Fruit fly (Drosophila melanogaster) whole organism, embryonic: Measurements from ENCODE around the gene CG5355.

Experiments
- Aef1 ChIP-seq: fragments of 200-800 bp; sonication (Bioruptor generic); IDR thresholded peaks from 3 replicates; pipeline ENCODE4 v1.3.6; 2022; ENCODE audit warnings: missing biosample characterization, missing genetic modification characterization
- Awh ChIP-seq: fragments of 200-800 bp; sonication (Bioruptor generic); IDR thresholded peaks from 2 replicates; pipeline ENCODE4, ENCODE4 v1.3.6; 2022; ENCODE audit warnings: missing biosample characterization, missing genetic modification characterization
- CG10321 ChIP-seq: fragments of 200-800 bp; sonication (Bioruptor generic); IDR thresholded peaks from 2 replicates; pipeline ENCODE4 v1.3.6; 2022; ENCODE audit warnings: missing biosample characterization, missing genetic modification characterization
- CG14014 ChIP-seq: fragments of 200-800 bp; sonication (Bioruptor generic); IDR thresholded peaks from 2 replicates; pipeline ENCODE4 v1.3.6; 2022; ENCODE audit warnings: missing biosample characterization, missing genetic modification characterization
- CG14441 ChIP-seq: fragments of 200-800 bp; sonication (Bioruptor generic); IDR thresholded peaks from 2 replicates; pipeline ENCODE4 v1.3.6; 2022; ENCODE audit warnings: missing biosample characterization, missing genetic modification characterization
- CG15073 ChIP-seq: fragments of 200-800 bp; sonication (Bioruptor generic); optimal IDR thresholded peaks from 2 replicates; lab custom pipeline; 2016; ENCODE audit warnings: missing biosample characterization, missing genetic modification characterization
- CG15696 ChIP-seq: fragments of 200-800 bp; sonication (Bioruptor generic); optimal IDR thresholded peaks from 2 replicates; lab custom pipeline; 2019; ENCODE audit warnings: missing biosample characterization, mild to moderate bottlenecking, missing genetic modification characterization, moderate library complexity
- CG1647 ChIP-seq: fragments of 200-800 bp; sonication (Bioruptor generic); optimal IDR thresholded peaks from 3 replicates; lab custom pipeline; 2016; ENCODE audit warnings: missing biosample characterization, missing genetic modification characterization
- CG17186 ChIP-seq: fragments of 200-800 bp; sonication (Bioruptor generic); optimal IDR thresholded peaks from 3 replicates; lab custom pipeline; 2017; ENCODE audit warnings: missing biosample characterization, missing genetic modification reagents, missing genetic modification characterization
- CG18262 ChIP-seq: fragments of 200-800 bp; optimal IDR thresholded peaks from 3 replicates; lab custom pipeline; 2019; ENCODE audit warnings: missing biosample characterization, mild to moderate bottlenecking, missing genetic modification characterization, moderate library complexity
- CG2129 ChIP-seq: fragments of 200-800 bp; sonication (Bioruptor generic); IDR thresholded peaks from 2 replicates; pipeline ENCODE4 v1.3.6; 2022; ENCODE audit warnings: missing biosample characterization, missing genetic modification characterization; ENCODE audit not compliant: partially characterized antibody
- CG2199 ChIP-seq: fragments of 200-800 bp; sonication (Bioruptor generic); IDR thresholded peaks from 3 replicates; pipeline ENCODE4 v1.3.6; 2022; ENCODE audit warnings: missing biosample characterization, missing genetic modification characterization
- CG31365 ChIP-seq: fragments of 200-800 bp; sonication (Bioruptor generic); optimal IDR thresholded peaks from 2 replicates; lab custom pipeline; 2018; ENCODE audit warnings: missing biosample characterization, mild to moderate bottlenecking, missing genetic modification characterization
- CG31441 ChIP-seq: fragments of 200-800 bp; sonication (Bioruptor generic); IDR thresholded peaks from 2 replicates; pipeline ENCODE4 v1.3.6; 2022; ENCODE audit warnings: missing biosample characterization, missing genetic modification characterization
- CG42726 ChIP-seq: fragments of 200-800 bp; sonication (Bioruptor generic); IDR thresholded peaks from 2 replicates; pipeline ENCODE4 v1.3.6; 2022; ENCODE audit warnings: missing biosample characterization, missing genetic modification characterization; ENCODE audit not compliant: partially characterized antibody
- CG4820 ChIP-seq: fragments of 200-800 bp; sonication (Bioruptor generic); optimal IDR thresholded peaks from 3 replicates; lab custom pipeline; 2016; ENCODE audit warnings: missing biosample characterization, missing genetic modification characterization
- CG7271 ChIP-seq: fragments of 200-800 bp; sonication (Bioruptor generic); optimal IDR thresholded peaks from 2 replicates; lab custom pipeline; 2018; ENCODE audit warnings: missing biosample characterization, mild to moderate bottlenecking, missing genetic modification characterization, moderate library complexity
- D ChIP-seq, 2 experiments: fragments of 200-800 bp in 1 of 2; fragments of >200 bp in 1 of 2; sonication (Bioruptor generic) in 1 of 2; optimal IDR thresholded peaks; 2 replicates in 1 of 2; 3 replicates in 1 of 2; lab custom pipeline; 2017; ENCODE audit warnings: mild to moderate bottlenecking in 1 of 2, missing biosample characterization in 1 of 2, missing genetic modification characterization in 1 of 2, missing genetic modification reagents in 1 of 2
- Dfd ChIP-seq, 2 experiments: fragments of >200 bp; optimal IDR thresholded peaks; 2 replicates each; lab custom pipeline; 2017; ENCODE audit warnings: missing biosample characterization in 2 of 2, missing genetic modification characterization in 2 of 2
- Dp ChIP-seq: fragments of 200-800 bp; sonication (Bioruptor generic); optimal IDR thresholded peaks from 2 replicates; lab custom pipeline; 2018; ENCODE audit warnings: missing biosample characterization, mild to moderate bottlenecking, missing genetic modification characterization, moderate library complexity
- Drgx ChIP-seq: fragments of 200-800 bp; sonication (Bioruptor generic); IDR thresholded peaks from 2 replicates; pipeline ENCODE4 v1.3.6; 2022; ENCODE audit warnings: missing biosample characterization, missing genetic modification characterization
- Elba2 ChIP-seq: fragments of 200-800 bp; sonication (Bioruptor generic); optimal IDR thresholded peaks from 3 replicates; lab custom pipeline; 2016; ENCODE audit warnings: missing biosample characterization, missing genetic modification characterization
- Lpt ChIP-seq: fragments of >200 bp; optimal IDR thresholded peaks from 2 replicates; lab custom pipeline; 2018; ENCODE audit warnings: missing biosample characterization, missing genetic modification characterization
- Mad ChIP-seq: fragments of 200-800 bp; sonication (Bioruptor generic); optimal IDR thresholded peaks from 2 replicates; lab custom pipeline; 2016; ENCODE audit warnings: missing biosample characterization, missing genetic modification characterization
- Mrtf ChIP-seq: fragments of 200-800 bp; sonication (Bioruptor generic); IDR thresholded peaks from 3 replicates; pipeline ENCODE4 v1.3.6; 2022; ENCODE audit warnings: missing biosample characterization, missing genetic modification characterization
- Opbp ChIP-seq: fragments of 200-800 bp; sonication (Bioruptor generic); IDR thresholded peaks from 3 replicates; pipeline ENCODE4 v1.3.6; 2022; ENCODE audit warnings: missing biosample characterization, missing genetic modification characterization; ENCODE audit not compliant: partially characterized antibody
- Sox100B ChIP-seq: fragments of 200-800 bp; sonication (Bioruptor generic); optimal IDR thresholded peaks from 3 replicates; lab custom pipeline; 2018; ENCODE audit warnings: missing biosample characterization, mild to moderate bottlenecking, missing genetic modification characterization
- Usf ChIP-seq: fragments of 200-800 bp; sonication (Bioruptor generic); optimal IDR thresholded peaks from 2 replicates; lab custom pipeline; 2017; ENCODE audit warnings: missing genotype, missing biosample characterization, missing genetic modification characterization
- YL-1 ChIP-seq: fragments of 200-800 bp; sonication (Bioruptor generic); optimal IDR thresholded peaks from 3 replicates; lab custom pipeline; 2017; ENCODE audit warnings: missing biosample characterization, mild to moderate bottlenecking, missing genetic modification characterization
- ab ChIP-seq: fragments of 200-800 bp; sonication (Bioruptor generic); optimal IDR thresholded peaks from 2 replicates; lab custom pipeline; 2016; ENCODE audit warnings: missing biosample characterization, missing genetic modification characterization
- ap ChIP-seq: fragments of 200-800 bp; sonication (Bioruptor generic); IDR thresholded peaks from 2 replicates; pipeline ENCODE4 v1.3.6; 2022; ENCODE audit warnings: missing biosample characterization, missing genetic modification characterization
- ato ChIP-seq: fragments of 200-800 bp; sonication (Bioruptor generic); IDR thresholded peaks from 2 replicates; pipeline ENCODE4 v1.3.6; 2022; ENCODE audit warnings: missing biosample characterization, missing genetic modification characterization; ENCODE audit not compliant: partially characterized antibody
- bbx ChIP-seq: fragments of 200-800 bp; sonication (Bioruptor generic); IDR thresholded peaks from 2 replicates; pipeline ENCODE4 v1.3.6; 2022; ENCODE audit warnings: missing biosample characterization, missing genetic modification characterization; ENCODE audit not compliant: partially characterized antibody
- crc ChIP-seq: fragments of 200-800 bp; sonication (Bioruptor generic); optimal IDR thresholded peaks from 2 replicates; lab custom pipeline; 2016; ENCODE audit warnings: missing biosample characterization, missing genetic modification characterization
- grn ChIP-seq: fragments of 200-800 bp; sonication (Bioruptor generic); optimal IDR thresholded peaks from 3 replicates; lab custom pipeline; 2017; ENCODE audit warnings: missing biosample characterization, missing genetic modification characterization
- hth ChIP-seq: fragments of >200 bp; optimal IDR thresholded peaks from 2 replicates; lab custom pipeline; 2017; ENCODE audit warnings: inconsistent platforms
- insv ChIP-seq, 2 experiments: fragments of 200-800 bp; sonication (Bioruptor generic); optimal IDR thresholded peaks; 3 replicates each; lab custom pipeline; 2016 to 2018; ENCODE audit warnings: missing biosample characterization in 2 of 2, missing genetic modification characterization in 2 of 2
- jigr1 ChIP-seq: fragments of 200-800 bp; sonication (Bioruptor generic); IDR thresholded peaks from 3 replicates; pipeline ENCODE4 v1.3.6; 2022; ENCODE audit warnings: missing biosample characterization, missing genetic modification characterization
- knrl ChIP-seq: fragments of 200-800 bp; sonication (Bioruptor generic); IDR thresholded peaks from 3 replicates; pipeline ENCODE4 v1.3.6; 2022; ENCODE audit warnings: missing biosample characterization, missing genetic modification characterization; ENCODE audit not compliant: partially characterized antibody
- nom ChIP-seq: fragments of 200-800 bp; sonication (Bioruptor generic); optimal IDR thresholded peaks from 2 replicates; lab custom pipeline; 2017; ENCODE audit warnings: missing biosample characterization, missing genetic modification characterization, mild to moderate bottlenecking, moderate library complexity, missing genetic modification reagents
- otp ChIP-seq: fragments of 200-800 bp; sonication (Bioruptor generic); IDR thresholded peaks from 3 replicates; pipeline ENCODE4, ENCODE4 v1.3.6; 2022; ENCODE audit warnings: missing biosample characterization, missing genetic modification characterization
- pb ChIP-seq: fragments of 200-800 bp; sonication (Bioruptor generic); optimal IDR thresholded peaks from 3 replicates; lab custom pipeline; 2016; ENCODE audit warnings: missing biosample characterization, missing genetic modification characterization
- psq ChIP-seq: fragments of 200-800 bp; sonication (Bioruptor generic); optimal IDR thresholded peaks from 2 replicates; lab custom pipeline; 2017; ENCODE audit warnings: missing biosample characterization, missing genetic modification characterization
- pum ChIP-seq: fragments of 200-800 bp; sonication (Bioruptor generic); optimal IDR thresholded peaks from 2 replicates; lab custom pipeline; 2016; ENCODE audit warnings: missing biosample characterization, missing genetic modification characterization
- salm ChIP-seq: fragments of 200-800 bp; sonication (Bioruptor generic); optimal IDR thresholded peaks from 2 replicates; lab custom pipeline; 2018; ENCODE audit warnings: missing biosample characterization, mild to moderate bottlenecking, missing genetic modification characterization
- sd ChIP-seq: fragments of 200-800 bp; sonication (Bioruptor generic); optimal IDR thresholded peaks from 3 replicates; lab custom pipeline; 2018; ENCODE audit warnings: missing biosample characterization, mild to moderate bottlenecking, missing genetic modification characterization, moderate library complexity
- slou ChIP-seq: fragments of 200-800 bp; sonication (Bioruptor generic); optimal IDR thresholded peaks from 3 replicates; lab custom pipeline; 2016; ENCODE audit warnings: missing biosample characterization, missing genetic modification characterization
- sna ChIP-seq: fragments of 200-800 bp; sonication (Bioruptor generic); IDR thresholded peaks from 2 replicates; pipeline ENCODE4 v1.3.6; 2022; ENCODE audit warnings: missing biosample characterization, missing genetic modification characterization; ENCODE audit not compliant: partially characterized antibody
- wor ChIP-seq: fragments of 200-800 bp; sonication (Bioruptor generic); IDR thresholded peaks from 2 replicates; pipeline ENCODE4 v1.3.6; 2022; ENCODE audit warnings: missing biosample characterization, missing genetic modification characterization
- yki ChIP-seq: fragments of >200 bp; optimal IDR thresholded peaks from 3 replicates; lab custom pipeline; 2018

CG5355 gene

dm6 chr2L:10375464-10376236 lies 37.6 kb downstream of the CG5355 start, which contains the start of the genes CG33303 and dpr19 (continued):
- TF ChIP-seq CG1647 (GFP tag; lab: Kevin White, UChicago) = no peak
- TF ChIP-seq otp = no peak
- no peak for TF ChIP-seq Mrtf
- TF ChIP-seq Dfd (GFP tag; optimal IDR thresholded peaks at IDR 0.05; lab: Kevin White, UChicago) = no peak
- no peak for TF ChIP-seq CG2129 (GFP tag; lab: Robert Waterston, UW)
- TF ChIP-seq pb (GFP tag; lab: Kevin White, UChicago) = no peak
- TF ChIP-seq CG17186 (GFP tag; lab: Kevin White, UChicago) = no peak
- peak; percentile 34; the same call in 1 of the 2 replicates for TF ChIP-seq CG14014 (GFP tag; lab: Robert Waterston, UW)
- TF ChIP-seq slou = peak; percentile 20
- TF ChIP-seq CG18262 (tag; lab: Kevin White, UChicago) = peak; percentile 89
- peak; percentile 83 for TF ChIP-seq Sox100B (GFP tag; lab: Kevin White, UChicago)
- TF ChIP-seq insv (GFP tag; optimal IDR thresholded peaks at IDR 0.05; lab: Kevin White, UChicago) = peak in 1 of 2 experiments; percentile 30
- no peak for TF ChIP-seq D (optimal IDR thresholded peaks at IDR 0.05; lab: Kevin White, UChicago)
- peak; percentile 49 for TF ChIP-seq D (GFP tag; optimal IDR thresholded peaks at IDR 0.05; lab: Kevin White, UChicago)
- no peak for TF ChIP-seq ab (GFP tag; lab: Kevin White, UChicago)
- no peak for TF ChIP-seq grn (GFP tag; lab: Kevin White, UChicago)
- TF ChIP-seq knrl (GFP tag; lab: Robert Waterston, UW) = no peak
- no peak for TF ChIP-seq Lpt (GFP tag; lab: Kevin White, UChicago)
- TF ChIP-seq yki = no peak
- no peak for TF ChIP-seq jigr1
- no peak for TF ChIP-seq CG31365 (tag; lab: Kevin White, UChicago)
- peak; percentile 79 for TF ChIP-seq salm (tag; lab: Kevin White, UChicago)
- TF ChIP-seq ap (GFP tag; lab: Robert Waterston, UW) = peak; percentile 67
- TF ChIP-seq Aef1 (GFP tag; lab: Robert Waterston, UW) = no peak; the same call in 2 of the 3 replicates
- TF ChIP-seq CG42726 (GFP tag; lab: Robert Waterston, UW) = no peak
- no peak for TF ChIP-seq wor (GFP tag; lab: Robert Waterston, UW)
- TF ChIP-seq CG15696 (tag; lab: Kevin White, UChicago) = peak; percentile 79
- no peak for TF ChIP-seq sna
- TF ChIP-seq hth = no peak
- TF ChIP-seq CG14441 (GFP tag; lab: Robert Waterston, UW) = no peak
- peak; percentile 30 for TF ChIP-seq Dp (GFP tag; lab: Kevin White, UChicago)
- TF ChIP-seq pum (GFP tag; lab: Kevin White, UChicago) = no peak
- TF ChIP-seq Awh (GFP tag; lab: Robert Waterston, UW) = peak; percentile 73
- TF ChIP-seq CG7271 (tag; lab: Kevin White, UChicago) = peak; percentile 73
- peak; percentile 85 for TF ChIP-seq YL-1 (GFP tag; lab: Kevin White, UChicago)
- peak; percentile 41 for TF ChIP-seq CG4820 (GFP tag; lab: Kevin White, UChicago)
- peak; percentile 41; the same call in 1 of the 2 replicates for TF ChIP-seq Drgx (GFP tag; lab: Robert Waterston, UW)
- TF ChIP-seq Elba2 (GFP tag; lab: Kevin White, UChicago) = no peak
- no peak for TF ChIP-seq ato (GFP tag; lab: Robert Waterston, UW)
- TF ChIP-seq crc (GFP tag; lab: Kevin White, UChicago) = no peak
- TF ChIP-seq psq (GFP tag; lab: Kevin White, UChicago) = peak; percentile 10
- no peak for TF ChIP-seq Usf (GFP tag; lab: Kevin White, UChicago)
- TF ChIP-seq bbx (GFP tag; lab: Robert Waterston, UW) = 0 out of 2 replicates have a peak, but pooled peaks have one; percentile 19
- TF ChIP-seq CG31441 (GFP tag; lab: Robert Waterston, UW) = peak; percentile 94
- TF ChIP-seq CG10321 (GFP tag; lab: Robert Waterston, UW) = peak; percentile 49; the same call in 1 of the 2 replicates
- TF ChIP-seq Opbp (GFP tag; lab: Robert Waterston, UW) = no peak
- TF ChIP-seq nom (GFP tag; lab: Kevin White, UChicago) = peak; percentile 32
- no peak for TF ChIP-seq CG2199 (GFP tag; lab: Robert Waterston, UW)
- no peak for TF ChIP-seq sd
- no peak for TF ChIP-seq CG15073 (GFP tag; lab: Kevin White, UChicago)
- TF ChIP-seq Mad = no peak
